Worm (Caenorhabditis elegans) whole organism, young adult: ENCODE data around the gene ZK1058.3.

Experiments
- B0019.2 ChIP-seq: fragments of 200-800 bp; sonication (Bioruptor generic); conservative IDR thresholded peaks from 2 replicates; pipeline ENCODE4 v1.3.6; 2022; ENCODE audit warnings: missing genetic modification reagents, missing genetic modification characterization, missing compliant biosample characterization
- B0035.1 ChIP-seq: sonication (generic microtip); optimal IDR thresholded peaks from 2 replicates; lab custom pipeline; 2016; ENCODE audit warnings: missing genetic modification characterization, mild to moderate bottlenecking, missing compliant biosample characterization, missing genotype, missing genetic modification reagents
- B0261.1 ChIP-seq: sonication (generic microtip); optimal IDR thresholded peaks from 2 replicates; lab custom pipeline; 2016; ENCODE audit warnings: mild to moderate bottlenecking, missing genetic modification characterization, moderate library complexity, missing compliant biosample characterization
- C17E4.6 ChIP-seq: fragments of 200-800 bp; sonication (Bioruptor generic); IDR thresholded peaks from 2 replicates; pipeline ENCODE4 v1.3.6; 2022; ENCODE audit warnings: missing genetic modification reagents, missing genetic modification characterization, missing compliant biosample characterization
- F39B2.1 ChIP-seq: fragments of 200-800 bp; sonication (Bioruptor generic); IDR thresholded peaks from 2 replicates; pipeline ENCODE4 v1.3.6; 2022; ENCODE audit warnings: missing genetic modification reagents, missing genetic modification characterization, missing compliant biosample characterization
- aptf-2 ChIP-seq: fragments of 200-800 bp; sonication (Bioruptor generic); conservative IDR thresholded peaks from 2 replicates; pipeline ENCODE4 v1.3.6; 2022; ENCODE audit warnings: missing genetic modification reagents, missing genetic modification characterization, missing compliant biosample characterization
- attf-5 ChIP-seq: fragments of 200-800 bp; sonication (Bioruptor generic); optimal IDR thresholded peaks from 2 replicates; lab custom pipeline; 2018; ENCODE audit warnings: mild to moderate bottlenecking, missing genetic modification characterization, missing compliant biosample characterization
- ccch-3 ChIP-seq: fragments of 200-800 bp; sonication (Bioruptor generic); optimal IDR thresholded peaks from 2 replicates; lab custom pipeline; 2018; ENCODE audit warnings: mild to moderate bottlenecking, missing genetic modification characterization, missing compliant biosample characterization
- cebp-1 ChIP-seq, 2 experiments: fragments of 200-800 bp in 1 of 2; sonication (Bioruptor generic) in 1 of 2; sonication (generic microtip) in 1 of 2; IDR thresholded peaks in 1 of 2; optimal IDR thresholded peaks in 1 of 2; 2 replicates each; pipeline versions ENCODE4 v1.3.6 to Lab custom; 2017 to 2022; ENCODE audit warnings: missing compliant biosample characterization in 2 of 2, missing genetic modification characterization in 2 of 2, mild to moderate bottlenecking in 1 of 2, missing genetic modification reagents in 1 of 2, moderate library complexity in 1 of 2
- cebp-2 ChIP-seq: fragments of 200-800 bp; sonication (Bioruptor generic); IDR thresholded peaks from 2 replicates; pipeline ENCODE4 v1.3.6; 2022; ENCODE audit warnings: missing genetic modification characterization, missing compliant biosample characterization
- ceh-91 ChIP-seq: fragments of 200-800 bp; sonication (Bioruptor generic); IDR thresholded peaks from 2 replicates; pipeline ENCODE4 v1.3.6; 2022; ENCODE audit warnings: missing genetic modification reagents, missing genetic modification characterization, missing compliant biosample characterization
- dox-1 ChIP-seq: fragments of 200-800 bp; sonication (Bioruptor generic); IDR thresholded peaks from 2 replicates; pipeline ENCODE4 v1.3.6; 2022; ENCODE audit warnings: missing genetic modification reagents, missing genetic modification characterization, missing compliant biosample characterization
- dpl-1 ChIP-seq: fragments of 150-350 bp; optimal IDR thresholded peaks from 2 replicates; lab custom pipeline; 2014; ENCODE audit warnings: missing biosample characterization, missing genetic modification reagents, missing genetic modification characterization
- ekl-4 ChIP-seq: fragments of 200-800 bp; sonication (Bioruptor generic); IDR thresholded peaks from 2 replicates; pipeline ENCODE4 v1.3.6; 2022; ENCODE audit warnings: missing genetic modification reagents, missing genetic modification characterization, missing compliant biosample characterization
- fkh-3 ChIP-seq: sonication (generic microtip); optimal IDR thresholded peaks from 2 replicates; lab custom pipeline; 2016; ENCODE audit warnings: mild to moderate bottlenecking, missing genetic modification characterization, missing compliant biosample characterization
- hlh-26 ChIP-seq: fragments of 200-800 bp; sonication (Bioruptor generic); conservative IDR thresholded peaks from 2 replicates; pipeline ENCODE4 v1.3.6; 2022; ENCODE audit warnings: missing genetic modification reagents, missing genetic modification characterization, missing compliant biosample characterization
- hmg-1.2 ChIP-seq: fragments of 200-800 bp; sonication (Bioruptor generic); IDR thresholded peaks from 2 replicates; pipeline ENCODE4 v1.3.6; 2022; ENCODE audit warnings: missing genetic modification reagents, missing genetic modification characterization, missing compliant biosample characterization
- hmg-20 ChIP-seq: fragments of 200-800 bp; sonication (Bioruptor generic); IDR thresholded peaks from 2 replicates; pipeline ENCODE4 v1.3.6; 2022; ENCODE audit warnings: missing genetic modification reagents, missing genetic modification characterization, missing compliant biosample characterization
- hrde-1 ChIP-seq: sonication (generic microtip); optimal IDR thresholded peaks from 2 replicates; lab custom pipeline; 2016; ENCODE audit warnings: missing genetic modification characterization, mild to moderate bottlenecking, missing compliant biosample characterization, moderate library complexity, missing genotype, missing genetic modification reagents, borderline replicate concordance
- nfya-1 ChIP-seq: sonication (generic microtip); optimal IDR thresholded peaks from 2 replicates; lab custom pipeline; 2017; ENCODE audit warnings: antibody characterized with exemption, missing compliant biosample characterization, missing genetic modification characterization, borderline replicate concordance; ENCODE audit not compliant: insufficient read depth
- nfyb-1 ChIP-seq: fragments of 200-800 bp; sonication (Bioruptor generic); IDR thresholded peaks from 2 replicates; pipeline ENCODE4 v1.3.6; 2022; ENCODE audit warnings: missing genetic modification reagents, missing genetic modification characterization, missing compliant biosample characterization
- nhr-179 ChIP-seq: sonication (generic microtip); optimal IDR thresholded peaks from 2 replicates; lab custom pipeline; 2016; ENCODE audit warnings: mild to moderate bottlenecking, missing genetic modification characterization, missing compliant biosample characterization
- nhr-80 ChIP-seq: sonication (generic microtip); optimal IDR thresholded peaks from 2 replicates; lab custom pipeline; 2016; ENCODE audit warnings: missing genetic modification characterization, missing compliant biosample characterization
- pha-4 ChIP-seq: fragments of 150-350 bp; sonication (generic microtip); optimal IDR thresholded peaks from 2 replicates; lab custom pipeline; 2014; ENCODE audit warnings: missing biosample characterization, missing genetic modification reagents, missing genetic modification characterization
- rec-8 ChIP-seq, 2 experiments: sonication (generic microtip); optimal IDR thresholded peaks; 2 replicates each; lab custom pipeline; 2016; ENCODE audit warnings: mild to moderate bottlenecking in 2 of 2, missing genetic modification characterization in 2 of 2, missing genetic modification reagents in 2 of 2, missing genotype in 2 of 2, missing biosample characterization in 1 of 2, missing compliant biosample characterization in 1 of 2, moderate library complexity in 1 of 2
- repo-1 ChIP-seq: sonication (generic microtip); optimal IDR thresholded peaks from 2 replicates; lab custom pipeline; 2017; ENCODE audit warnings: mild to moderate bottlenecking, missing genetic modification characterization, missing compliant biosample characterization
- snpc-3.4 ChIP-seq: sonication (generic microtip); optimal IDR thresholded peaks from 2 replicates; lab custom pipeline; 2017; ENCODE audit warnings: missing genetic modification characterization, mild to moderate bottlenecking, missing compliant biosample characterization, antibody characterized with exemption, moderate library complexity, missing genotype, missing genetic modification reagents
- snpc-4 ChIP-seq, 5 experiments: fragments of 150-350 bp in 1 of 5; sonication (generic microtip) in 4 of 5; optimal IDR thresholded peaks; 2 replicates each; lab custom pipeline; 2014 to 2018; ENCODE audit warnings: missing genetic modification characterization in 5 of 5, missing biosample characterization in 3 of 5, antibody characterized with exemption in 2 of 5, mild to moderate bottlenecking in 2 of 5, missing compliant biosample characterization in 2 of 5, missing genotype in 2 of 5, moderate library complexity in 2 of 5, missing genetic modification reagents in 1 of 5
- sptf-2 ChIP-seq: fragments of 200-800 bp; sonication (Bioruptor generic); optimal IDR thresholded peaks from 2 replicates; lab custom pipeline; 2018; ENCODE audit warnings: mild to moderate bottlenecking, missing genetic modification characterization, missing compliant biosample characterization
- unc-130 ChIP-seq: sonication (generic microtip); optimal IDR thresholded peaks from 2 replicates; lab custom pipeline; 2016; ENCODE audit warnings: missing genetic modification reagents, missing genetic modification characterization, missing compliant biosample characterization
- zfh-2 ChIP-seq: fragments of 200-800 bp; sonication (Bioruptor generic); conservative IDR thresholded peaks from 2 replicates; pipeline ENCODE4 v1.3.6; 2022; ENCODE audit warnings: missing genetic modification reagents, missing genetic modification characterization, missing compliant biosample characterization
- ztf-22 ChIP-seq: fragments of 200-800 bp; sonication (Bioruptor generic); optimal IDR thresholded peaks from 2 replicates; lab custom pipeline; 2018; ENCODE audit warnings: mild to moderate bottlenecking, missing genetic modification characterization, moderate library complexity, missing compliant biosample characterization
- ztf-6 ChIP-seq: fragments of 200-800 bp; sonication (Bioruptor generic); IDR thresholded peaks from 2 replicates; pipeline ENCODE4 v1.3.6; 2022; ENCODE audit warnings: missing genetic modification reagents, missing genetic modification characterization, missing compliant biosample characterization

Gene ZK1058.3

DNA sequence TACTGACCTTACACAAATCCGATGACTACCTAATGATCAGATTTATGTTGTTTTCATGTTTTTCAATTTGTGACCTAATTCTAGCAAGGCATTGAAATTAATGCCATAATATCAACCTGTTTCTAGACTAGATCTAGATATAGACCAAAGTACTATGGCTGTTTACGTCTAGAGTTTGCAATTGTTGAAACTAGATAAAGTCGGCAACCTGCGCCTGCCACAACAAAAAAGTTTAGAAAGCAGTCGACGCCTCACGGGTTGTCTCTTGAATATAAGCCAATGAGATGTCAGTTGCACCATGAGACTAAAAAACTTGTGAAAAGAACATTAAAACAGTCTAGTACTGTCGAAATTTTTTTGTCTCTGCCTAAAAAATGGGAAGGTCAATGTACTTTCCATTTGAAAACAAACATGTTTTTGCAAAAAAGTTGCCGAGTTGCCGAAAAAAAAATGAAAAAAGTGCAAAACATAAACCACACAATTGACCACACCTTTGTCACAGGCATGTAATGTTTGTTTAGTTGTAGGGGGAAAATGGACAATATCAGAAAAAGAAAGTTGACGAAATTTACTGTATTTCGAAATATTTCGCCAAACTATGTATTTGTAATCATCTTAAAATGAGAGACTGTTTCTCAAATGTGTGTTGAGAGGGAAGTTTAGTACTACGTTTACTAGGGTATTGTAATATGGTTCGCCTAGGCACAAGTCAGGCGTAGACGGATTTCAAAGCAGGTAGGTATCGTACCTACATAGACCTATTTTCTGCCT is 39.5 kb upstream of the ZK1058.3 start:
- TF ChIP-seq pha-4 (tag; lab: Kevin White, UChicago) = no peak
- no peak for TF ChIP-seq zfh-2 (GFP tag; lab: Robert Waterston, UW)
- no peak for TF ChIP-seq snpc-4 (GFP tag; optimal IDR thresholded peaks at IDR 0.05; lab: Kevin White, UChicago)
- TF ChIP-seq snpc-4 (tag; optimal IDR thresholded peaks at IDR 0.05; lab: Kevin White, UChicago) = peak in 2 of 4 experiments; percentile 20 to 40
- no peak for TF ChIP-seq C17E4.6 (GFP tag; lab: Robert Waterston, UW)
- TF ChIP-seq aptf-2 (GFP tag; lab: Robert Waterston, UW) = no peak
- TF ChIP-seq cebp-2 = no peak
- TF ChIP-seq hrde-1 (tag; lab: Kevin White, UChicago) = no peak
- no peak for TF ChIP-seq cebp-1 (GFP tag; IDR thresholded peaks at IDR 0.05; lab: Robert Waterston, UW)
- TF ChIP-seq cebp-1 (tag; optimal IDR thresholded peaks at IDR 0.05; lab: Kevin White, UChicago) = peak; percentile 75
- TF ChIP-seq nfya-1 (tag; lab: Kevin White, UChicago) = no peak

ce11 chrIII:3883146-3883545 is 35.5 kb upstream of the ZK1058.3 start:
- no peak for TF ChIP-seq ztf-6 (GFP tag; lab: Robert Waterston, UW)
- 0 out of 2 replicates have a peak, but pooled peaks have one; percentile 12 for TF ChIP-seq hmg-1.2

DNA sequence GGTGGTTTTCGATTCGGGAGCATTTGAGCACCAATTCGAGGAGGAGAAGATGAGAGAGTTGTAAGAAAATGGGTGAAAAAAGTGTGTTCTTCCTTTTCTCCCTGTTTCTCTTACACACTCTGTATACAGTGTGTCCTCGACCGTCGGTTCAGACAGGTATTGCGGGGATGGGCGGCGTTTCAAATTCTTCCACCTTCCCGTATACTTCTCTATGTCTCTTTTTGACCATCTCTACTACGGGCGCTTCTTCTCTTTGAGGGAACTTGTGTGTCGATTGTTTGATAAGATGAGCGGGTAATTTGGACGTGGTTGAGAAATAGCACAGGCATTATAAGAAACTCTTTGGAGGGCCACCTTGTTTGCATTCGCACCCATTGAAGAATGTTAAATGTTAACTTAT is 31.1 kb upstream of the ZK1058.3 start:
- TF ChIP-seq B0261.1 (tag; lab: Kevin White, UChicago) (no peak), F39B2.1 (no peak), repo-1 (no peak), ztf-6 (GFP tag; lab: Robert Waterston, UW) (no peak), hmg-20 (GFP tag; lab: Robert Waterston, UW) (no peak), dox-1 (GFP tag; lab: Robert Waterston, UW) (peak; percentile 74), attf-5 (GFP tag; lab: Kevin White, UChicago) (peak; percentile 12), nhr-80 (peak; percentile 91), hmg-1.2 (peak; percentile 24; the same call in 1 of the 2 replicates), ztf-22 (GFP tag; lab: Kevin White, UChicago) (no peak), ccch-3 (GFP tag; lab: Kevin White, UChicago) (no peak), unc-130 (GFP tag; lab: Kevin White, UChicago) (no peak), cebp-1 (GFP tag; IDR thresholded peaks at IDR 0.05; lab: Robert Waterston, UW) (no peak), cebp-1 (tag; optimal IDR thresholded peaks at IDR 0.05; lab: Kevin White, UChicago) (peak; percentile 48), nfyb-1 (GFP tag; lab: Robert Waterston, UW) (no peak), ekl-4 (GFP tag; lab: Robert Waterston, UW) (no peak), nhr-179 (tag; lab: Kevin White, UChicago) (no peak), snpc-3.4 (tag; lab: Kevin White, UChicago) (no peak), rec-8 (tag; optimal IDR thresholded peaks at IDR 0.05; lab: Kevin White, UChicago) (no peak), dpl-1 (GFP tag; lab: Kevin White, UChicago) (no peak), B0019.2 (GFP tag; lab: Robert Waterston, UW) (no peak)

DNA sequence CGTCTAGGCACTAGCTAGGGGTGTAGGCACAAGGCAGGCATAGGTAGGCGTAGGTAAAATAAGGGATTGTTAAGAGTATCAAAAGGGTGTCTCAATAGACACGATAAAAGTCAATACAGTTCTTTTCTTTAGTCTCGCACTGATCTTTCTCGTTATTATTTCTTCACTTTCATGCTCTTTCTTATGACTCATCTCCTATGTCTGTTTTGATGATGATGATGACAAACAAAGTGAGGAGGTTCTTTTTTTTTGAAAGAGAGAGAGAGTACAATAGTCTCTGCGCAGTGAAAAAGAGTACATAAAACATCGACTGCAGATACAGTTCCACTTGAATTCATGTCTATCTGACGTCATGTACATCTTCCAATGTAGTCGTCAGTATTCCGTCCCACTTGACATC is 28.8 kb upstream of the ZK1058.3 start:
- TF ChIP-seq nfyb-1 (GFP tag; lab: Robert Waterston, UW) (no peak), hlh-26 (GFP tag; lab: Robert Waterston, UW) (no peak), ceh-91 (GFP tag; lab: Robert Waterston, UW) (no peak), fkh-3 (tag; lab: Kevin White, UChicago) (no peak), B0035.1 (tag; lab: Kevin White, UChicago) (no peak), sptf-2 (GFP tag; lab: Kevin White, UChicago) (no peak)
